Fruit fly (Drosophila melanogaster): ENCODE results near the gene CG13733.

Gene CG13733

dm6 chr3L:17444569-17444968 is 34.2 kb downstream of the CG13733 start:
- no peak for TF ChIP-seq usp (GFP tag; optimal IDR thresholded peaks at IDR 0.05)
- no peak for TF ChIP-seq CG8478 (optimal IDR thresholded peaks at IDR 0.05)
- no peak for TF ChIP-seq Dll (optimal IDR thresholded peaks at IDR 0.05)
- TF ChIP-seq EcR (GFP tag; optimal IDR thresholded peaks at IDR 0.05), result no peak

- TF ChIP-seq psq (optimal IDR thresholded peaks at IDR 0.05), result no peak
- no peak for TF ChIP-seq Dll (optimal IDR thresholded peaks at IDR 0.05)
- no peak for TF ChIP-seq CG8478 (optimal IDR thresholded peaks at IDR 0.05)
- TF ChIP-seq usp (GFP tag; optimal IDR thresholded peaks at IDR 0.05), result no peak
- no peak for TF ChIP-seq EcR (GFP tag; optimal IDR thresholded peaks at IDR 0.05)
- no peak for TF ChIP-seq pan (optimal IDR thresholded peaks at IDR 0.05)
Observed at dm6 chr3L:17441602-17442001, 37.1 kb downstream of the CG13733 start.

- TF ChIP-seq CG8478 (optimal IDR thresholded peaks at IDR 0.05) (no peak), pan (optimal IDR thresholded peaks at IDR 0.05) (no peak), Dll (optimal IDR thresholded peaks at IDR 0.05) (no peak), psq (optimal IDR thresholded peaks at IDR 0.05) (no peak), usp (GFP tag; optimal IDR thresholded peaks at IDR 0.05) (no peak), EcR (GFP tag; optimal IDR thresholded peaks at IDR 0.05) (no peak)
Observed at dm6 chr3L:17438872-17439495, 39.7 kb downstream of the CG13733 start, which contains the start of gene CG18265. CG18265 (plus strand) TSS chr3L:17439401.

- TF ChIP-seq usp (GFP tag; optimal IDR thresholded peaks at IDR 0.05) (no peak), psq (optimal IDR thresholded peaks at IDR 0.05) (no peak), pan (optimal IDR thresholded peaks at IDR 0.05) (no peak), EcR (GFP tag; optimal IDR thresholded peaks at IDR 0.05) (no peak), Dll (optimal IDR thresholded peaks at IDR 0.05) (no peak), CG8478 (optimal IDR thresholded peaks at IDR 0.05) (no peak)
Observed at dm6 chr3L:17436331-17436730, 42.4 kb downstream of the CG13733 start, which contains the start of gene CG12229. CG12229 (minus strand) TSS chr3L:17436431.

DNA sequence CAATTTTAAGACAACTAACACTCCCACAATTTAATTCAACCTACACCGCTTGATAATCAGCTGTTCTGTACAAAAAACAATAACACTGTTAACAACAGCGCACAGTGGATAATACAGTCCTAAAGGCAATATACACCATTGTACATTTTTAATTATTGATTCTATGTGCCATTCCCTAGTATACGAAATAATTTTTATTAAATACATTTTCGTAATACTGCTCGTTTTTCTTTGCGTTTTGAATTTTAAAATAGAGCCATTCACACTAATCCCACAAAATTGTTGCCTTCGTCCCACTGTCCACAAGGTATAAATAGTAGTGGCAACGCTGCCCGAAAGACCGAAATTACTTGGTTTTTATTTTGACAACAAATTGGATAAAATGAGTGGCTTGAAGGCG is 45.2 kb downstream of the CG13733 start, which contains the start of the genes Coq4 and CG32176:
TSS of gene Coq4 (minus strand) at position 67 of the 400 bp plus-strand sequence.
TSS of gene CG32176 (plus strand) at position 314 of the 400 bp plus-strand sequence.
- TF ChIP-seq Dll (optimal IDR thresholded peaks at IDR 0.05), result no peak

- TF ChIP-seq CG8478 (optimal IDR thresholded peaks at IDR 0.05), result no peak
- TF ChIP-seq psq (optimal IDR thresholded peaks at IDR 0.05), result no peak
- no peak for TF ChIP-seq Dll (optimal IDR thresholded peaks at IDR 0.05)
- no peak for TF ChIP-seq pan (optimal IDR thresholded peaks at IDR 0.05)
- TF ChIP-seq usp (GFP tag; optimal IDR thresholded peaks at IDR 0.05), result no peak
- no peak for TF ChIP-seq EcR (GFP tag; optimal IDR thresholded peaks at IDR 0.05)
Observed at dm6 chr3L:17432947-17433346, 45.8 kb downstream of the CG13733 start, which contains the start of gene frc. frc (minus strand) TSS chr3L:17433190.

- TF ChIP-seq Dll (optimal IDR thresholded peaks at IDR 0.05), result no peak
- no peak for TF ChIP-seq EcR (GFP tag; optimal IDR thresholded peaks at IDR 0.05)
- no peak for TF ChIP-seq pan (optimal IDR thresholded peaks at IDR 0.05)
- TF ChIP-seq psq (optimal IDR thresholded peaks at IDR 0.05), result no peak
- no peak for TF ChIP-seq usp (GFP tag; optimal IDR thresholded peaks at IDR 0.05)
- TF ChIP-seq CG8478 (optimal IDR thresholded peaks at IDR 0.05), result no peak
Observed at dm6 chr3L:17430957-17431585, 47.7 kb downstream of the CG13733 start.

- TF ChIP-seq CG8478 (optimal IDR thresholded peaks at IDR 0.05) (no peak), psq (optimal IDR thresholded peaks at IDR 0.05) (no peak), EcR (GFP tag; optimal IDR thresholded peaks at IDR 0.05) (no peak), usp (GFP tag; optimal IDR thresholded peaks at IDR 0.05) (no peak), Dll (optimal IDR thresholded peaks at IDR 0.05) (no peak), pan (optimal IDR thresholded peaks at IDR 0.05) (no peak)
Observed at dm6 chr3L:17430390-17430789, 48.3 kb downstream of the CG13733 start.

DNA sequence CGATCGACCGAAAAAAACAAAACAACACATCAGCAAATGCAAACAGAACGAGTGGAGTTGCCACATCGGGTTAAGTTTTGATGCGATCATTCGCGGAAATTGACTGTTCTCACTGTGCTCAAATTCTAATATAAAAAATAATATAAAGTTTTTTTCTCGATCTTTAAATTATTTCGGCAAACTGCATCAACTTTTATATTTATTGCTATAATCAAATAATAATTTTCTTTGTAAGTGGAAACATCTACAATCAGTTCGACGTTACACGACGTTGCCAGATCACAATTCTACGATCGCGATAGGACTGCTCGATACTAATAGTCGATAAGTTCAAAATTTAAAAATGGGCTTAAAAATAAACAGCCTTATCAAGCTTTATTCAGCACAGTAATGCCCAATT is 49.9 kb downstream of the CG13733 start, which contains the start of gene Gorab:
TSS of gene Gorab (minus strand) at position 58 of the 400 bp plus-strand sequence.
- TF ChIP-seq CG8478 (optimal IDR thresholded peaks at IDR 0.05) (no peak), psq (optimal IDR thresholded peaks at IDR 0.05) (no peak), pan (optimal IDR thresholded peaks at IDR 0.05) (no peak), usp (GFP tag; optimal IDR thresholded peaks at IDR 0.05) (no peak), Dll (optimal IDR thresholded peaks at IDR 0.05) (no peak), EcR (GFP tag; optimal IDR thresholded peaks at IDR 0.05) (no peak)
